ENCODE assay signal across 6 worm cellular contexts in genomic region chrV:260334-260733, ce11.
TF ChIP-seq lines count a peak whose summit lies in the region.

No protein-coding gene starts in this region.

TF ChIP-seq in whole organism, L1 larva, 84 proteins besides CTCF, POLR2A, EP300 and RAD21:
- TF ChIP-seq nhr-20 (tag; optimal IDR thresholded peaks at IDR 0.05; lab: Kevin White, UChicago) (peak; percentile 7), efl-1 (optimal IDR thresholded peaks at IDR 0.05; lab: Kevin White, UChicago) (no peak), efl-1 (GFP tag; optimal IDR thresholded peaks at IDR 0.05 in 1 of 2; lab: Kevin White, UChicago) (peak in 1 of 2 experiments; percentile 89), nhr-90 (tag; optimal IDR thresholded peaks at IDR 0.05; lab: Kevin White, UChicago; ENCODE audit: poor library complexity) (peak; percentile 18), ces-1 (GFP tag; optimal IDR thresholded peaks at IDR 0.05; lab: Kevin White, UChicago) (no peak), nhr-12 (tag; optimal IDR thresholded peaks at IDR 0.05; lab: Kevin White, UChicago) (no peak), nhr-85 (tag; lab: Kevin White, UChicago) (peak; percentile 82), mdl-1 (tag; optimal IDR thresholded peaks at IDR 0.05; lab: Kevin White, UChicago) (no peak), blmp-1 (tag; optimal IDR thresholded peaks at IDR 0.05; lab: Kevin White, UChicago) (peak; percentile 81), mef-2 (tag; optimal IDR thresholded peaks at IDR 0.05; lab: Kevin White, UChicago) (no peak), zag-1 (tag; optimal IDR thresholded peaks at IDR 0.05; lab: Kevin White, UChicago) (no peak)

TF ChIP-seq in whole organism, L2 larva, 48 proteins besides CTCF, POLR2A, EP300 and RAD21:
- TF ChIP-seq unc-39 (tag; optimal IDR thresholded peaks at IDR 0.05; lab: Kevin White, UChicago), result no peak
- peak; percentile 36 for TF ChIP-seq gmeb-1 (tag; optimal IDR thresholded peaks at IDR 0.05; lab: Kevin White, UChicago)
- TF ChIP-seq ztf-1 (GFP tag; conservative IDR thresholded peaks at IDR 0.05; lab: Robert Waterston, UW), result no peak

TF ChIP-seq in whole organism, L3 larva, 47 proteins besides CTCF, POLR2A, EP300 and RAD21:
- TF ChIP-seq R02D3.7 (tag; optimal IDR thresholded peaks at IDR 0.05; lab: Kevin White, UChicago), result no peak
- TF ChIP-seq elt-1 (tag; optimal IDR thresholded peaks at IDR 0.05; lab: Kevin White, UChicago), result no peak
- no peak for TF ChIP-seq ZK546.5 (tag; optimal IDR thresholded peaks at IDR 0.05; lab: Kevin White, UChicago)
- no peak for TF ChIP-seq ceh-16 (tag; optimal IDR thresholded peaks at IDR 0.05; lab: Kevin White, UChicago)
- no peak for TF ChIP-seq fos-1 (tag; optimal IDR thresholded peaks at IDR 0.05; lab: Kevin White, UChicago)
- no peak for TF ChIP-seq skn-1 (tag; optimal IDR thresholded peaks at IDR 0.05; lab: Kevin White, UChicago)
- no peak for TF ChIP-seq nhr-28 (tag; optimal IDR thresholded peaks at IDR 0.05; lab: Kevin White, UChicago)
- TF ChIP-seq nhr-11 (tag; optimal IDR thresholded peaks at IDR 0.05; lab: Kevin White, UChicago), result no peak
- peak; percentile 53 for TF ChIP-seq pha-4 (tag; optimal IDR thresholded peaks at IDR 0.05; lab: Kevin White, UChicago)
- TF ChIP-seq egl-27 (tag; optimal IDR thresholded peaks at IDR 0.05; lab: Kevin White, UChicago), result no peak
- no peak for TF ChIP-seq elt-2 (tag; optimal IDR thresholded peaks at IDR 0.05; lab: Kevin White, UChicago)
- no peak for TF ChIP-seq nhr-43 (tag; optimal IDR thresholded peaks at IDR 0.05; lab: Kevin White, UChicago; ENCODE audit: poor library complexity, severe bottlenecking)
- no peak for TF ChIP-seq snpc-4 (tag; optimal IDR thresholded peaks at IDR 0.05; lab: Kevin White, UChicago)
- TF ChIP-seq nhr-237 (tag; optimal IDR thresholded peaks at IDR 0.05; lab: Kevin White, UChicago), result no peak
- TF ChIP-seq unc-62 (GFP tag; optimal IDR thresholded peaks at IDR 0.05; lab: Kevin White, UChicago), result no peak
- peak; percentile 4 for TF ChIP-seq hmg-11 (tag; optimal IDR thresholded peaks at IDR 0.05; lab: Kevin White, UChicago)

TF ChIP-seq in whole organism, L4 larva, 104 proteins besides CTCF, POLR2A, EP300 and RAD21:
- TF ChIP-seq daf-8 (GFP tag; IDR thresholded peaks at IDR 0.05; lab: Robert Waterston, UW) (no peak), gei-8 (GFP tag; optimal IDR thresholded peaks at IDR 0.05; lab: Kevin White, UChicago) (no peak), nhr-28 (tag; optimal IDR thresholded peaks at IDR 0.05; lab: Kevin White, UChicago) (peak; percentile 41), mdl-1 (tag; optimal IDR thresholded peaks at IDR 0.05; lab: Kevin White, UChicago) (no peak), T26A8.4 (GFP tag; IDR thresholded peaks at IDR 0.05; lab: Robert Waterston, UW) (no peak), ceh-44 (GFP tag; IDR thresholded peaks at IDR 0.05; lab: Robert Waterston, UW) (no peak), unc-130 (GFP tag; optimal IDR thresholded peaks at IDR 0.05; lab: Kevin White, UChicago) (no peak), nhr-77 (tag; optimal IDR thresholded peaks at IDR 0.05; lab: Kevin White, UChicago) (peak; percentile 12), daf-16 (GFP tag; optimal IDR thresholded peaks at IDR 0.05; lab: Kevin White, UChicago) (no peak), daf-16 (tag; optimal IDR thresholded peaks at IDR 0.05; lab: Kevin White, UChicago) (peak; percentile 73), dve-1 (tag; optimal IDR thresholded peaks at IDR 0.05; lab: Kevin White, UChicago; ENCODE audit: insufficient read depth) (peak; percentile 37), pha-4 (GFP tag; IDR thresholded peaks at IDR 0.05; lab: Robert Waterston, UW) (0 out of 2 replicates have a peak, but pooled peaks have one; percentile 10), pha-4 (tag; optimal IDR thresholded peaks at IDR 0.05; lab: Kevin White, UChicago) (no peak)

TF ChIP-seq in whole organism, early embryonic, 17 proteins besides CTCF, POLR2A, EP300 and RAD21:
- no peak for TF ChIP-seq ceh-36 (tag; optimal IDR thresholded peaks at IDR 0.05; lab: Kevin White, UChicago)
- TF ChIP-seq hmg-4 (GFP tag; optimal IDR thresholded peaks at IDR 0.05; lab: Kevin White, UChicago), result no peak
- no peak for TF ChIP-seq hnd-1 (tag; optimal IDR thresholded peaks at IDR 0.05; lab: Kevin White, UChicago)
- 0 out of 2 replicates have a peak, but pooled peaks have one; percentile 28 for TF ChIP-seq tbx-11 (GFP tag; IDR thresholded peaks at IDR 0.05; lab: Robert Waterston, UW)
- TF ChIP-seq ceh-13 (GFP tag; optimal IDR thresholded peaks at IDR 0.05; lab: Kevin White, UChicago), result no peak
- no peak for TF ChIP-seq B0310.2 (tag; optimal IDR thresholded peaks at IDR 0.05; lab: Kevin White, UChicago)

TF ChIP-seq in whole organism, young adult, 124 proteins besides CTCF, POLR2A, EP300 and RAD21:
- TF ChIP-seq ztf-22 (GFP tag; optimal IDR thresholded peaks at IDR 0.05; lab: Kevin White, UChicago), result no peak
- TF ChIP-seq hsf-1 (GFP tag; IDR thresholded peaks at IDR 0.05; lab: Robert Waterston, UW), result no peak
- no peak for TF ChIP-seq somi-1 (GFP tag; optimal IDR thresholded peaks at IDR 0.05; lab: Kevin White, UChicago)
- 0 out of 2 replicates have a peak, but pooled peaks have one; percentile 19 for TF ChIP-seq B0336.3 (GFP tag; IDR thresholded peaks at IDR 0.05; lab: Robert Waterston, UW)
